Fruit fly (Drosophila melanogaster) whole organism, embryonic: ENCODE data around the gene Prx5.

ENCODE experiments used
- Adf1 ChIP-seq: fragments of 200-800 bp; sonication (Bioruptor generic); IDR thresholded peaks from 2 replicates; pipeline ENCODE4 v1.3.6; 2022; ENCODE audit warnings: missing biosample characterization, missing genetic modification characterization
- Antp ChIP-seq: fragments of 200-800 bp; sonication (Bioruptor generic); optimal IDR thresholded peaks from 3 replicates; lab custom pipeline; 2016; ENCODE audit warnings: missing biosample characterization, missing genetic modification characterization
- Bteb2 ChIP-seq: fragments of 200-800 bp; sonication (Bioruptor generic); optimal IDR thresholded peaks from 2 replicates; lab custom pipeline; 2016; ENCODE audit warnings: missing biosample characterization, missing genetic modification characterization
- CG10209 ChIP-seq: fragments of 200-800 bp; sonication (Bioruptor generic); optimal IDR thresholded peaks from 3 replicates; lab custom pipeline; 2017; ENCODE audit warnings: missing biosample characterization, mild to moderate bottlenecking, missing genetic modification characterization, missing genetic modification reagents
- CG10321 ChIP-seq: fragments of 200-800 bp; sonication (Bioruptor generic); IDR thresholded peaks from 2 replicates; pipeline ENCODE4 v1.3.6; 2022; ENCODE audit warnings: missing biosample characterization, missing genetic modification characterization
- CG11723 ChIP-seq: fragments of 200-800 bp; sonication (Bioruptor generic); optimal IDR thresholded peaks from 2 replicates; lab custom pipeline; 2017; ENCODE audit warnings: missing biosample characterization, mild to moderate bottlenecking, missing genetic modification characterization
- CG13424 ChIP-seq: fragments of 200-800 bp; sonication (Bioruptor generic); optimal IDR thresholded peaks from 2 replicates; lab custom pipeline; 2019; ENCODE audit warnings: missing biosample characterization, mild to moderate bottlenecking, missing genetic modification characterization, moderate library complexity
- CG14710 ChIP-seq: fragments of 200-800 bp; sonication (Bioruptor generic); optimal IDR thresholded peaks from 3 replicates; lab custom pipeline; 2019; ENCODE audit warnings: missing biosample characterization, mild to moderate bottlenecking, missing genetic modification characterization, moderate library complexity
- CG15696 ChIP-seq: fragments of 200-800 bp; sonication (Bioruptor generic); optimal IDR thresholded peaks from 2 replicates; lab custom pipeline; 2019; ENCODE audit warnings: missing biosample characterization, mild to moderate bottlenecking, missing genetic modification characterization, moderate library complexity
- CG17186 ChIP-seq: fragments of 200-800 bp; sonication (Bioruptor generic); optimal IDR thresholded peaks from 3 replicates; lab custom pipeline; 2017; ENCODE audit warnings: missing biosample characterization, missing genetic modification reagents, missing genetic modification characterization
- CG17359 ChIP-seq: fragments of 200-800 bp; sonication (Bioruptor generic); optimal IDR thresholded peaks from 3 replicates; lab custom pipeline; 2018; ENCODE audit warnings: missing biosample characterization, mild to moderate bottlenecking, missing genetic modification characterization, moderate library complexity
- CG17829 ChIP-seq: fragments of 200-800 bp; optimal IDR thresholded peaks from 2 replicates; lab custom pipeline; 2019; ENCODE audit warnings: missing biosample characterization, mild to moderate bottlenecking, missing genetic modification characterization, moderate library complexity
- CG18476 ChIP-seq: fragments of 200-800 bp; sonication (Bioruptor generic); optimal IDR thresholded peaks from 2 replicates; lab custom pipeline; 2016; ENCODE audit warnings: missing biosample characterization, mild to moderate bottlenecking, missing genetic modification characterization
- CG18599 ChIP-seq: fragments of 200-800 bp; sonication (Bioruptor generic); optimal IDR thresholded peaks from 3 replicates; lab custom pipeline; 2017; ENCODE audit warnings: missing biosample characterization, missing genetic modification characterization, mild to moderate bottlenecking, moderate library complexity, missing genetic modification reagents
- CG2116 ChIP-seq: fragments of 200-800 bp; sonication (Bioruptor generic); optimal IDR thresholded peaks from 3 replicates; lab custom pipeline; 2018; ENCODE audit warnings: missing biosample characterization, mild to moderate bottlenecking, missing genetic modification characterization
- CG2199 ChIP-seq: fragments of 200-800 bp; sonication (Bioruptor generic); IDR thresholded peaks from 3 replicates; pipeline ENCODE4 v1.3.6; 2022; ENCODE audit warnings: missing biosample characterization, missing genetic modification characterization
- CG5245 ChIP-seq: fragments of 200-800 bp; sonication (Bioruptor generic); optimal IDR thresholded peaks from 3 replicates; lab custom pipeline; 2016; ENCODE audit warnings: missing biosample characterization, missing genetic modification characterization
- CG5953 ChIP-seq: fragments of 200-800 bp; sonication (Bioruptor generic); IDR thresholded peaks from 2 replicates; pipeline ENCODE4 v1.3.6; 2022; ENCODE audit warnings: missing biosample characterization, missing genetic modification characterization
- CG6272 ChIP-seq: fragments of 200-800 bp; sonication (Bioruptor generic); IDR thresholded peaks from 2 replicates; pipeline ENCODE4 v1.3.6; 2022; ENCODE audit warnings: missing biosample characterization, missing genetic modification characterization
- CG8281 ChIP-seq: fragments of 200-800 bp; sonication (Bioruptor generic); optimal IDR thresholded peaks from 2 replicates; lab custom pipeline; 2018; ENCODE audit warnings: missing biosample characterization, mild to moderate bottlenecking, missing genetic modification characterization, moderate library complexity
- CG9215 ChIP-seq: fragments of 200-800 bp; sonication (Bioruptor generic); IDR thresholded peaks from 2 replicates; pipeline ENCODE4 v1.3.6; 2022; ENCODE audit warnings: missing biosample characterization, missing genetic modification characterization
- H15 ChIP-seq: fragments of 200-800 bp; sonication (Bioruptor generic); IDR thresholded peaks from 3 replicates; pipeline ENCODE4 v1.3.6; 2022; ENCODE audit warnings: missing biosample characterization, missing genetic modification characterization
- Med ChIP-seq: fragments of 200-800 bp; sonication (Bioruptor generic); peaks from one replicate; lab custom pipeline; 2016; ENCODE audit warnings: missing biosample characterization, missing genetic modification characterization, mild to moderate bottlenecking, inconsistent platforms, moderate library complexity
- NC2β ChIP-seq: fragments of 200-800 bp; sonication (Bioruptor generic); optimal IDR thresholded peaks from 2 replicates; lab custom pipeline; 2016; ENCODE audit warnings: missing biosample characterization, missing genetic modification characterization
- Oaz ChIP-seq: fragments of 200-800 bp; sonication (Bioruptor generic); IDR thresholded peaks from 2 replicates; pipeline ENCODE4 v1.3.6; 2022; ENCODE audit warnings: missing biosample characterization, missing genetic modification characterization
- Poxn ChIP-seq: fragments of 200-800 bp; sonication (Bioruptor generic); IDR thresholded peaks from 2 replicates; pipeline ENCODE4 v1.3.6; 2022; ENCODE audit warnings: missing biosample characterization, missing genetic modification characterization
- Side ChIP-seq: fragments of 200-800 bp; sonication (Bioruptor generic); optimal IDR thresholded peaks from 2 replicates; lab custom pipeline; 2016; ENCODE audit warnings: missing biosample characterization, missing genetic modification characterization
- Sox102F ChIP-seq: fragments of 200-800 bp; sonication (Bioruptor generic); optimal IDR thresholded peaks from 2 replicates; lab custom pipeline; 2018; ENCODE audit warnings: missing biosample characterization, mild to moderate bottlenecking, missing genetic modification characterization, moderate library complexity
- Spps ChIP-seq: fragments of 200-800 bp; sonication (Bioruptor generic); optimal IDR thresholded peaks from 2 replicates; lab custom pipeline; 2018; ENCODE audit warnings: missing biosample characterization, mild to moderate bottlenecking, missing genetic modification characterization
- Sry-β ChIP-seq: fragments of 200-800 bp; sonication (Bioruptor generic); optimal IDR thresholded peaks from 2 replicates; lab custom pipeline; 2018; ENCODE audit warnings: missing biosample characterization, mild to moderate bottlenecking, missing genetic modification characterization, moderate library complexity
- amos ChIP-seq: fragments of 200-800 bp; sonication (Bioruptor generic); IDR thresholded peaks from 2 replicates; pipeline ENCODE4 v1.3.6; 2022; ENCODE audit warnings: missing biosample characterization, missing genetic modification characterization; ENCODE audit not compliant: partially characterized antibody
- bbx ChIP-seq: fragments of 200-800 bp; sonication (Bioruptor generic); IDR thresholded peaks from 2 replicates; pipeline ENCODE4 v1.3.6; 2022; ENCODE audit warnings: missing biosample characterization, missing genetic modification characterization; ENCODE audit not compliant: partially characterized antibody
- bcd ChIP-seq: fragments of 200-800 bp; sonication (Bioruptor generic); optimal IDR thresholded peaks from 2 replicates; lab custom pipeline; 2017; ENCODE audit warnings: missing biosample characterization, mild to moderate bottlenecking, missing genetic modification characterization
- dpn ChIP-seq, 2 experiments: fragments of 200-800 bp; sonication (Bioruptor generic); optimal IDR thresholded peaks; 3 replicates each; lab custom pipeline; 2016; ENCODE audit warnings: missing biosample characterization in 2 of 2, missing genetic modification characterization in 2 of 2
- en ChIP-seq: fragments of 200-800 bp; sonication (Bioruptor generic); optimal IDR thresholded peaks from 2 replicates; lab custom pipeline; 2016; ENCODE audit warnings: missing biosample characterization, missing genetic modification characterization
- gce ChIP-seq: fragments of 200-800 bp; sonication (Bioruptor generic); IDR thresholded peaks from 3 replicates; pipeline ENCODE4 v1.3.6; 2022; ENCODE audit warnings: missing biosample characterization, missing genetic modification characterization
- ind ChIP-seq: fragments of 200-800 bp; sonication (Bioruptor generic); optimal IDR thresholded peaks from 3 replicates; lab custom pipeline; 2016; ENCODE audit warnings: missing biosample characterization, missing genetic modification characterization
- jing ChIP-seq: fragments of 200-800 bp; sonication (Bioruptor generic); optimal IDR thresholded peaks from 2 replicates; lab custom pipeline; 2018; ENCODE audit warnings: missing biosample characterization, mild to moderate bottlenecking, missing genetic modification characterization
- lbe ChIP-seq: fragments of 200-800 bp; sonication (Bioruptor generic); optimal IDR thresholded peaks from 2 replicates; lab custom pipeline; 2016; ENCODE audit warnings: missing biosample characterization, mild to moderate bottlenecking, missing genetic modification characterization
- luna ChIP-seq: fragments of 200-800 bp; sonication (Bioruptor generic); optimal IDR thresholded peaks from 2 replicates; lab custom pipeline; 2016; ENCODE audit warnings: missing biosample characterization, missing genetic modification characterization
- ranshi ChIP-seq: fragments of 200-800 bp; sonication (Bioruptor generic); IDR thresholded peaks from 2 replicates; pipeline ENCODE4 v1.3.6; 2022; ENCODE audit warnings: missing biosample characterization, missing genetic modification characterization
- repo ChIP-seq: fragments of 200-800 bp; sonication (Bioruptor generic); optimal IDR thresholded peaks from 2 replicates; lab custom pipeline; 2016; ENCODE audit warnings: missing biosample characterization, missing genetic modification characterization
- shn ChIP-seq: fragments of 200-800 bp; sonication (Bioruptor generic); optimal IDR thresholded peaks from 3 replicates; lab custom pipeline; 2016; ENCODE audit warnings: missing biosample characterization, missing genetic modification characterization
- sna ChIP-seq: fragments of 200-800 bp; sonication (Bioruptor generic); IDR thresholded peaks from 2 replicates; pipeline ENCODE4 v1.3.6; 2022; ENCODE audit warnings: missing biosample characterization, missing genetic modification characterization; ENCODE audit not compliant: partially characterized antibody
- sug ChIP-seq: fragments of 200-800 bp; optimal IDR thresholded peaks from 2 replicates; lab custom pipeline; 2019; ENCODE audit warnings: missing biosample characterization, mild to moderate bottlenecking, missing genetic modification characterization, moderate library complexity
- vfl ChIP-seq: fragments of 200-800 bp; sonication (Bioruptor generic); optimal IDR thresholded peaks from 2 replicates; lab custom pipeline; 2016; ENCODE audit warnings: missing biosample characterization, missing genetic modification characterization
- z ChIP-seq: fragments of 200-800 bp; sonication (Bioruptor generic); IDR thresholded peaks from 3 replicates; pipeline ENCODE4 v1.3.6; 2022; ENCODE audit warnings: missing biosample characterization, missing genetic modification characterization

Prx5 gene

dm6 chr3R:18195295-18195694, 28.2 kb upstream of the Prx5 start:
- TF ChIP-seq Med (GFP tag; lab: Kevin White, UChicago) (peak; percentile 42), CG15696 (tag; lab: Kevin White, UChicago) (no peak)

dm6 chr3R:18191867-18192266, 24.8 kb upstream of the Prx5 start, which contains the start of gene CG14313:
CG14313 (minus strand) TSS chr3R:18191967.
- TF ChIP-seq Med (GFP tag; lab: Kevin White, UChicago) (peak; percentile 32), z (GFP tag; lab: Robert Waterston, UW) (0 out of 3 replicates have a peak, but pooled peaks have one; percentile 6), Side (no peak), Sry-β (no peak), amos (GFP tag; lab: Robert Waterston, UW) (peak; percentile 7; the same call in 1 of the 2 replicates), CG6272 (GFP tag; lab: Robert Waterston, UW) (no peak)

DNA sequence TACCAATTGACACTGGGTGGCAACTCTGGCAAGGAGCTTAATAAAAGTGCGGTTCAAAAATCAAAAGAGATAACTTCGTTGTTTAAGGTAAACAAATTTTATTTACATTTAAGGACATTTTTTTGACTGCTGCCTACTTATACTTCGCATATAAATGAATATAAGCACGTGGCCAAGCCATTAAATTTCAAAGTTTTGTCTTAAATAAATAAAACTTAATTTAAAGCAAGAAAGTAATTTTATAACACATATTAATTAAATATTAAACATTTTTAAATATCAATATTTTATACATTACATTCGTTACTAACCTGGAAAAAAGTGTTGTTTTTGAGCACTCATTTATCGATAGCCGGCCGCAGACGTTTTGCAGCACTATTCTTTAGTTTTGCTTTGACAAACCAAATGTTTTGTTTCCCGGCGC, 21.6 kb upstream of the Prx5 start, which contains the start of the genes CG12321 and MED17:
Gene CG12321, minus strand, starts transcription at position 6 of the 424 bp plus-strand sequence.
Gene MED17, plus strand, starts transcription at position 371 of the 424 bp plus-strand sequence.
- TF ChIP-seq shn (peak; percentile 34), CG10321 (GFP tag; lab: Robert Waterston, UW) (peak; percentile 43; the same call in 1 of the 2 replicates), CG2199 (GFP tag; lab: Robert Waterston, UW) (no peak), vfl (GFP tag; lab: Kevin White, UChicago) (peak; percentile 58), CG9215 (GFP tag; lab: Robert Waterston, UW) (peak; percentile 88), ind (GFP tag; lab: Kevin White, UChicago) (peak; percentile 92), CG5245 (GFP tag; lab: Kevin White, UChicago) (peak; percentile 74), Antp (GFP tag; lab: Kevin White, UChicago) (peak; percentile 19), gce (GFP tag; lab: Robert Waterston, UW) (peak; percentile 72; the same call in 2 of the 3 replicates), CG11723 (peak; percentile 82), CG2116 (GFP tag; lab: Kevin White, UChicago) (peak; percentile 80), dpn (GFP tag; optimal IDR thresholded peaks at IDR 0.05; lab: Kevin White, UChicago) (peak; percentile 66 to 93), CG17186 (peak; percentile 60), jing (peak; percentile 69), en (GFP tag; lab: Kevin White, UChicago) (no peak), repo (peak; percentile 18), luna (no peak), CG14710 (tag; lab: Kevin White, UChicago) (peak; percentile 92), CG17359 (peak; percentile 84), Spps (peak; percentile 57), sna (GFP tag; lab: Robert Waterston, UW) (no peak), Adf1 (GFP tag; lab: Robert Waterston, UW) (peak; percentile 49), H15 (peak; percentile 72; the same call in 2 of the 3 replicates), bcd (GFP tag; lab: Kevin White, UChicago) (peak; percentile 90), Bteb2 (GFP tag; lab: Kevin White, UChicago) (peak; percentile 66), bbx (GFP tag; lab: Robert Waterston, UW) (no peak), NC2β (no peak), CG8281 (peak; percentile 60), CG17829 (tag; lab: Kevin White, UChicago) (peak; percentile 83), ranshi (GFP tag; lab: Robert Waterston, UW) (peak; percentile 88), Oaz (GFP tag; lab: Robert Waterston, UW) (peak; percentile 50; the same call in 1 of the 2 replicates), sug (tag; lab: Kevin White, UChicago) (peak; percentile 81), CG5953 (GFP tag; lab: Robert Waterston, UW) (0 out of 2 replicates have a peak, but pooled peaks have one; percentile 46), CG13424 (tag; lab: Kevin White, UChicago) (peak; percentile 87), CG18599 (GFP tag; lab: Kevin White, UChicago) (peak; percentile 88), CG10209 (peak; percentile 92), lbe (GFP tag; lab: Kevin White, UChicago) (peak; percentile 89), Sox102F (peak; percentile 91), CG18476 (GFP tag; lab: Kevin White, UChicago) (peak; percentile 84), Poxn (GFP tag; lab: Robert Waterston, UW) (peak; percentile 61)
